Fruit fly (Drosophila melanogaster): Measurements from ENCODE around the gene COX6CL.

- TF ChIP-seq Chrac-16 (GFP tag; optimal IDR thresholded peaks at IDR 0.05) (no peak), B-H2 (GFP tag; optimal IDR thresholded peaks at IDR 0.05) (no peak), CG15011 (GFP tag; optimal IDR thresholded peaks at IDR 0.05) (no peak), BEAF-32 (GFP tag; optimal IDR thresholded peaks at IDR 0.05) (no peak), danr (GFP tag; IDR thresholded peaks at IDR 0.05) (no peak), CG12155 (GFP tag; optimal IDR thresholded peaks at IDR 0.05) (no peak)
Observed at dm6 chr2L:5866791-5867190, 48.5 kb upstream of the COX6CL start.

All from whole organism, embryonic.